In genomic region chrII:14802527-14802926, ce11 we compare ENCODE assay signal across 6 worm cellular contexts.
TF ChIP-seq lines count a peak whose summit lies in the region.
"Not testable (repeated sequence)": the region's sequence is repeated elsewhere in the genome, so short reads cannot be mapped to it uniquely, and the experiment has no call there.

No protein-coding gene starts in this region.

TF ChIP-seq in whole organism, L1 larva, 84 proteins besides CTCF, POLR2A, EP300 and RAD21:
- TF ChIP-seq nhr-90 (tag; optimal IDR thresholded peaks at IDR 0.05; lab: Kevin White, UChicago; ENCODE audit: poor library complexity) (peak; percentile 32), nhr-19 (GFP tag; conservative IDR thresholded peaks at IDR 0.05; lab: Robert Waterston, UW) (peak; percentile 23; the same call in 1 of the 2 replicates), snu-23 (GFP tag; optimal IDR thresholded peaks at IDR 0.05; lab: Kevin White, UChicago) (peak; percentile 36), lin-35 (GFP tag; optimal IDR thresholded peaks at IDR 0.05; lab: Kevin White, UChicago) (peak in 1 of 2 experiments; percentile 18), nhr-85 (tag; lab: Kevin White, UChicago) (peak; percentile 13), efl-1 (optimal IDR thresholded peaks at IDR 0.05; lab: Kevin White, UChicago) (peak in 1 of 2 experiments; percentile 0), snpc-4 (tag; optimal IDR thresholded peaks at IDR 0.05; lab: Kevin White, UChicago) (peak; percentile 17)
- not testable (repeated sequence) for TF ChIP-seq efl-1 (GFP tag; optimal IDR thresholded peaks at IDR 0.05 in 1 of 2; lab: Kevin White, UChicago)

TF ChIP-seq in whole organism, L2 larva, 48 proteins besides CTCF, POLR2A, EP300 and RAD21:
- TF ChIP-seq sma-3 (GFP tag; optimal IDR thresholded peaks at IDR 0.05; lab: Kevin White, UChicago) (peak; percentile 1), nhr-129 (tag; optimal IDR thresholded peaks at IDR 0.05; lab: Kevin White, UChicago) (peak; percentile 1)

TF ChIP-seq in whole organism, L4 larva, 104 proteins besides CTCF, POLR2A, EP300 and RAD21:
- TF ChIP-seq vab-7 (GFP tag; IDR thresholded peaks at IDR 0.05; lab: Robert Waterston, UW) (peak; percentile 57), lim-7 (GFP tag; IDR thresholded peaks at IDR 0.05; lab: Robert Waterston, UW) (peak; percentile 11; the same call in 1 of the 2 replicates), Y48G9A.11 (GFP tag; IDR thresholded peaks at IDR 0.05; lab: Robert Waterston, UW) (peak; percentile 9; the same call in 1 of the 2 replicates), madf-5 (GFP tag; IDR thresholded peaks at IDR 0.05; lab: Robert Waterston, UW) (0 out of 4 replicates have a peak, but pooled peaks of 1 of the 2 experiments have one; percentile 58), dmd-6 (GFP tag; IDR thresholded peaks at IDR 0.05; lab: Robert Waterston, UW) (0 out of 2 replicates have a peak, but pooled peaks have one; percentile 8), Y75B8A.6 (GFP tag; IDR thresholded peaks at IDR 0.05; lab: Robert Waterston, UW) (0 out of 2 replicates have a peak, but pooled peaks have one; percentile 32), mdt-29 (GFP tag; IDR thresholded peaks at IDR 0.05; lab: Robert Waterston, UW) (0 out of 2 replicates have a peak, but pooled peaks have one; percentile 56), pha-4 (GFP tag; IDR thresholded peaks at IDR 0.05; lab: Robert Waterston, UW) (peak; percentile 46; the same call in 1 of the 2 replicates), egl-43 (GFP tag; IDR thresholded peaks at IDR 0.05; lab: Robert Waterston, UW) (peak; percentile 58; the same call in 1 of the 2 replicates), hmg-1.1 (GFP tag; IDR thresholded peaks at IDR 0.05; lab: Robert Waterston, UW) (0 out of 2 replicates have a peak, but pooled peaks have one; percentile 17), arid-1 (GFP tag; conservative IDR thresholded peaks at IDR 0.05; lab: Robert Waterston, UW) (peak; percentile 39; the same call in 1 of the 2 replicates), F26F4.8 (GFP tag; conservative IDR thresholded peaks at IDR 0.05; lab: Robert Waterston, UW) (0 out of 2 replicates have a peak, but pooled peaks have one; percentile 47), lin-38 (GFP tag; IDR thresholded peaks at IDR 0.05; lab: Robert Waterston, UW) (peak; percentile 65), mes-2 (tag; optimal IDR thresholded peaks at IDR 0.05; lab: Kevin White, UChicago; ENCODE audit: poor library complexity, severe bottlenecking) (peak; percentile 21)
- TF ChIP-seq pha-4 (tag; optimal IDR thresholded peaks at IDR 0.05; lab: Kevin White, UChicago) = not testable (repeated sequence)
TF ChIP-seq in whole organism, L4 larva: peak in this region for 14; not testable (repeated sequence) for 90.

TF ChIP-seq in whole organism, early embryonic, 17 proteins besides CTCF, POLR2A, EP300 and RAD21:
- TF ChIP-seq tbx-11 (GFP tag; IDR thresholded peaks at IDR 0.05; lab: Robert Waterston, UW) (peak; percentile 64), pes-1 (GFP tag; IDR thresholded peaks at IDR 0.05; lab: Robert Waterston, UW) (peak; percentile 72), flt-1 (GFP tag; IDR thresholded peaks at IDR 0.05; lab: Robert Waterston, UW) (0 out of 2 replicates have a peak, but pooled peaks have one; percentile 16)

TF ChIP-seq in whole organism, midembryonic, 9 proteins besides CTCF, POLR2A, EP300 and RAD21:
- TF ChIP-seq flt-1 (GFP tag; IDR thresholded peaks at IDR 0.05; lab: Robert Waterston, UW) = 0 out of 2 replicates have a peak, but pooled peaks have one; percentile 21

TF ChIP-seq in whole organism, young adult, 124 proteins besides CTCF, POLR2A, EP300 and RAD21:
- peak; percentile 23; the same call in 1 of the 2 replicates for TF ChIP-seq mcd-1 (GFP tag; IDR thresholded peaks at IDR 0.05; lab: Robert Waterston, UW)
- peak; percentile 56 for TF ChIP-seq rpc-1 (optimal IDR thresholded peaks at IDR 0.05; lab: Kevin White, UChicago)
- peak; percentile 68 for TF ChIP-seq rpc-1 (tag; optimal IDR thresholded peaks at IDR 0.05; lab: Kevin White, UChicago)
- TF ChIP-seq hmg-20 (GFP tag; IDR thresholded peaks at IDR 0.05; lab: Robert Waterston, UW) = 0 out of 2 replicates have a peak, but pooled peaks have one; percentile 30
- 0 out of 2 replicates have a peak, but pooled peaks have one; percentile 8 for TF ChIP-seq nhr-120 (GFP tag; IDR thresholded peaks at IDR 0.05; lab: Robert Waterston, UW)
- TF ChIP-seq lin-54 (GFP tag; optimal IDR thresholded peaks at IDR 0.05; lab: Kevin White, UChicago) = peak; percentile 9
- TF ChIP-seq dox-1 (GFP tag; IDR thresholded peaks at IDR 0.05; lab: Robert Waterston, UW) = 0 out of 2 replicates have a peak, but pooled peaks have one; percentile 49
- peak; percentile 38; the same call in 1 of the 2 replicates for TF ChIP-seq nfyb-1 (GFP tag; IDR thresholded peaks at IDR 0.05; lab: Robert Waterston, UW)
- peak; percentile 26; the same call in 1 of the 2 replicates for TF ChIP-seq rcor-1 (GFP tag; IDR thresholded peaks at IDR 0.05; lab: Robert Waterston, UW)
- TF ChIP-seq lsl-1 (GFP tag; optimal IDR thresholded peaks at IDR 0.05; lab: Kevin White, UChicago) = peak; percentile 14
- peak; percentile 33; the same call in 1 of the 2 replicates for TF ChIP-seq F33H1.4 (GFP tag; IDR thresholded peaks at IDR 0.05; lab: Robert Waterston, UW)
- peak; percentile 59 for TF ChIP-seq B0261.1 (tag; optimal IDR thresholded peaks at IDR 0.05; lab: Kevin White, UChicago)
- TF ChIP-seq ekl-4 (GFP tag; IDR thresholded peaks at IDR 0.05; lab: Robert Waterston, UW) = peak; percentile 63; the same call in 1 of the 2 replicates
- peak; percentile 77 for TF ChIP-seq lin-26 (GFP tag; IDR thresholded peaks at IDR 0.05; lab: Robert Waterston, UW)
- not testable (repeated sequence) for TF ChIP-seq snpc-4 (GFP tag; optimal IDR thresholded peaks at IDR 0.05; lab: Kevin White, UChicago)
- peak in 2 of 4 experiments; percentile 68 to 70 for TF ChIP-seq snpc-4 (tag; optimal IDR thresholded peaks at IDR 0.05; lab: Kevin White, UChicago)
- TF ChIP-seq D2030.7 (GFP tag; IDR thresholded peaks at IDR 0.05; lab: Robert Waterston, UW) = peak; percentile 60
- TF ChIP-seq tbp1 (GFP tag; optimal IDR thresholded peaks at IDR 0.05; lab: Kevin White, UChicago) = peak; percentile 83
- peak; percentile 52 for TF ChIP-seq hmg-1.2 (GFP tag; IDR thresholded peaks at IDR 0.05; lab: Robert Waterston, UW)
- peak; percentile 61 for TF ChIP-seq madf-6 (GFP tag; IDR thresholded peaks at IDR 0.05; lab: Robert Waterston, UW)
